Worm (Caenorhabditis elegans): ENCODE results near the gene metl-6.

metl-6 gene

ce11 chrIII:3964237-3964636, 42.7 kb upstream of the metl-6 start, which contains the start of gene R10E9.2:
TSS of gene R10E9.2 (minus strand) at chrIII:3964337.
- no peak for TF ChIP-seq tlp-1 (tag; optimal IDR thresholded peaks at IDR 0.05)
- no peak for TF ChIP-seq dpl-1 (GFP tag; optimal IDR thresholded peaks at IDR 0.05)
- TF ChIP-seq skn-1 (tag; optimal IDR thresholded peaks at IDR 0.05), result no peak
- TF ChIP-seq blmp-1 (tag; optimal IDR thresholded peaks at IDR 0.05), result no peak
- TF ChIP-seq nhr-85 (tag), result peak; percentile 36
- TF ChIP-seq fkh-4 (tag; optimal IDR thresholded peaks at IDR 0.05; ENCODE audit: borderline replicate concordance), result no peak
- no peak for TF ChIP-seq alr-1 (tag; optimal IDR thresholded peaks at IDR 0.05; ENCODE audit: borderline replicate concordance)
- no peak for TF ChIP-seq grh-1 (GFP tag; IDR thresholded peaks at IDR 0.05)

- TF ChIP-seq nhr-20 (tag; optimal IDR thresholded peaks at IDR 0.05) (peak; percentile 32), egl-27 (tag; optimal IDR thresholded peaks at IDR 0.05) (no peak), hpl-2 (GFP tag; optimal IDR thresholded peaks at IDR 0.05) (no peak), alr-1 (tag; optimal IDR thresholded peaks at IDR 0.05; ENCODE audit: borderline replicate concordance) (no peak), nhr-11 (tag; optimal IDR thresholded peaks at IDR 0.05) (no peak), unc-130 (tag; optimal IDR thresholded peaks at IDR 0.05) (no peak), snu-23 (GFP tag; optimal IDR thresholded peaks at IDR 0.05) (no peak), elt-2 (tag; optimal IDR thresholded peaks at IDR 0.05) (peak; percentile 10), pag-3 (tag; optimal IDR thresholded peaks at IDR 0.05; ENCODE audit: borderline replicate concordance, insufficient read depth) (no peak), ztf-4 (tag; optimal IDR thresholded peaks at IDR 0.05) (no peak), mdl-1 (tag; optimal IDR thresholded peaks at IDR 0.05) (peak in 1 of 2 experiments; percentile 5), efl-1 (optimal IDR thresholded peaks at IDR 0.05) (no peak), efl-1 (GFP tag; optimal IDR thresholded peaks at IDR 0.05 in 1 of 2) (peak in 1 of 2 experiments; percentile 83), sptf-1 (tag; optimal IDR thresholded peaks at IDR 0.05) (no peak), nhr-84 (tag; optimal IDR thresholded peaks at IDR 0.05) (no peak), lin-35 (GFP tag; optimal IDR thresholded peaks at IDR 0.05) (peak in 1 of 2 experiments; percentile 40)
These were observed 38.5 kb upstream of the metl-6 start, which contains the start of gene R10E9.3 for ce11 chrIII:3959987-3960386. TSS of gene R10E9.3 (plus strand) at chrIII:3960221.

DNA sequence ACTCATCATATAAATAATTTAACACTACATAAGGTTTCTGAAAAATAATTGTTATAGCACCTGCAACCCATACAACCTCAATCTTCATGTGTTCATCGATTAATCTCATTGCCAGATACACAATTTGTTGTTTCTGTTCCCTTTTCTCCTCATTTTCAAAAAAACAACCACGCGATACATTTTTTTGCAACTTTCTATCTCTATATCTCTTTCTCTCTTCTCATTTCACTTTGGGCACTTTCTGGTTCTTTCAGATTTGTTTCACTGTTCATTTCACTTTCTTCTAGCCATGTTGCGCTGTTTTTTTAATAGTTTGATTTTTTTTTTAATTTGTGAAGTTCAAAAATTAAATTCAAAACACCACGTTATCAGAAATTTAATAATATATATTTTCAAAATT, 37.7 kb upstream of the metl-6 start:
- TF ChIP-seq lin-13 (GFP tag; optimal IDR thresholded peaks at IDR 0.05), result no peak
- TF ChIP-seq lin-35 (GFP tag; optimal IDR thresholded peaks at IDR 0.05), result no peak
- peak; percentile 53 for TF ChIP-seq blmp-1 (tag; optimal IDR thresholded peaks at IDR 0.05)
- TF ChIP-seq nhr-20 (tag; optimal IDR thresholded peaks at IDR 0.05), result no peak
- no peak for TF ChIP-seq efl-1 (optimal IDR thresholded peaks at IDR 0.05)
- TF ChIP-seq efl-1 (GFP tag; optimal IDR thresholded peaks at IDR 0.05 in 1 of 2), result no peak

DNA sequence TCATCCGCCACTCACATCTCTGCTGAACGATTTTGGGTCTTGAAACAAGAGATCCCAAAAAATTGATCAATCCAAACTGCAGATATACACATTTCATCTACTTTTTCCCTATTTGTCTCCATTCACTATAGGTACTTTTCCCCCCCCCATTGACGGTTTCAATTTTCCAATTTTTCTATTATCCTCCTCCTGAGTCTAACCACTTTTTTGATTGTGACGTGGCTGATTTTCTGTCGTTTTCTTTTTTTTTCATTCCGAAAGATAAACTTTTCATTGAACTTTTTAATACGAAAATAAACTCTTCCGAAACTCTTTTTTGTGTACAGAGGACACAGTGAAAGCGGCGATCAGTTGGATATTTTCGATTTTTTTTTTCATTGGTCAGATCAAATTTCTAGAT, 36.3 kb upstream of the metl-6 start:
- TF ChIP-seq mdl-1 (tag; optimal IDR thresholded peaks at IDR 0.05) (no peak), C04F5.9 (tag; optimal IDR thresholded peaks at IDR 0.05) (no peak)

DNA sequence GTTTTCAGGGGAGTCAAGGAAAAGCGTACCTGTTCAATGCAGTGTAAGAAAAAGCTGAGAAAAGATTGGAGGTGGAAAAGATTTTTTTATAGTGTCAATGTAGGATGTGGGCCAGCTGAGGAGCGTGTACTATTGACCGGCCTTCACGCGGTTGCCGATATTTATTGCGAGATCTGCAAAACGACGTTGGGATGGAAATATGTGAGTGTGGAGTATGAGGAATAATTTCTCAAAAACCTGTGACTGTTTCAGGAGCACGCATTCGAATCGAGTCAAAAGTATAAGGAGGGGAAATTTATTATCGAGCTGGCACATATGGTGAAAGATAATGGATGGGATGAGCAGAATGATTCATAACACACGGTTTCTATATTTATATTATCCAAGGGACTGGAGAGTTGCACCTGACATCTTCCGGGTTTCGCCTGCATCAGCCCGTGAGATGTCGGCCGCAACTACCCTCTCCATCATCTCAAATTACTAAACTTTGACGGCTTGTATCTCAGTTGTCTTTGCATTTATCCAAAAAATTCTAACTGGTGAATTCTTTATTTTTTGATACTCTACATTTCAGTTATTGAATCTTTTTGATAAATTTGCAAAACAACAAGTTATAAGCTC, 35.7 kb upstream of the metl-6 start:
- TF ChIP-seq ama-1 (optimal IDR thresholded peaks at IDR 0.05) (peak; percentile 41), unc-86 (tag; optimal IDR thresholded peaks at IDR 0.05) (no peak), lin-13 (GFP tag; optimal IDR thresholded peaks at IDR 0.05) (peak; percentile 41), ztf-11 (tag; optimal IDR thresholded peaks at IDR 0.05) (peak in 1 of 2 experiments; percentile 73), tbx-2 (tag; optimal IDR thresholded peaks at IDR 0.05) (peak; percentile 6), jun-1 (tag; optimal IDR thresholded peaks at IDR 0.05) (no peak), snpc-4 (tag; optimal IDR thresholded peaks at IDR 0.05) (peak; percentile 81)

ce11 chrIII:3956293-3956692, 34.8 kb upstream of the metl-6 start, which contains the start of gene F37A8.5:
TSS of gene F37A8.5 (plus strand) at chrIII:3956624.
- TF ChIP-seq nhr-71 (tag; optimal IDR thresholded peaks at IDR 0.05) (peak; percentile 15), ceh-82 (tag; optimal IDR thresholded peaks at IDR 0.05) (no peak), tlp-1 (tag; optimal IDR thresholded peaks at IDR 0.05) (no peak)

Measured in whole organism, L1 larva.